Worm (Caenorhabditis elegans): Measurements from ENCODE around the gene ife-3.

- TF ChIP-seq ahr-1 (tag; optimal IDR thresholded peaks at IDR 0.05) (no peak), pat-9 (tag; optimal IDR thresholded peaks at IDR 0.05) (no peak), hlh-8 (tag; optimal IDR thresholded peaks at IDR 0.05) (no peak), dmd-4 (tag; optimal IDR thresholded peaks at IDR 0.05; ENCODE audit: borderline replicate concordance) (no peak), pqm-1 (tag; optimal IDR thresholded peaks at IDR 0.05) (no peak), eyg-1 (tag; optimal IDR thresholded peaks at IDR 0.05) (no peak), hlh-30 (tag; optimal IDR thresholded peaks at IDR 0.05; ENCODE audit: insufficient read depth) (no peak), sdc-2 (tag; optimal IDR thresholded peaks at IDR 0.05) (no peak)
These were observed 12.9 kb upstream of the ife-3 start, which contains the start of gene egl-8 for ce11 chrV:20518-20917.

Measured in whole organism, late embryonic.